Worm (Caenorhabditis elegans) whole organism, L2 larva: ENCODE data around the gene nhr-53.
"Not testable (repeated sequence)": the region's sequence is repeated elsewhere in the genome, so short reads cannot be mapped to it uniquely, and the experiment has no call there.

ENCODE experiments used
- C34F6.9 ChIP-seq: fragments of 150-350 bp; optimal IDR thresholded peaks from 2 replicates; lab custom pipeline; 2014; ENCODE audit warnings: missing biosample characterization, missing genetic modification characterization
- F13H6.1 ChIP-seq: sonication (generic microtip); optimal IDR thresholded peaks from 2 replicates; lab custom pipeline; 2016; ENCODE audit warnings: missing genetic modification characterization, missing compliant biosample characterization
- R02D3.7 ChIP-seq: fragments of 150-350 bp; optimal IDR thresholded peaks from 2 replicates; lab custom pipeline; 2014; ENCODE audit warnings: missing biosample characterization, missing genetic modification characterization
- Y55F3AM.14 ChIP-seq: fragments of 200-800 bp; sonication (Bioruptor generic); optimal IDR thresholded peaks from 2 replicates; lab custom pipeline; 2018; ENCODE audit warnings: mild to moderate bottlenecking, missing genetic modification characterization, missing compliant biosample characterization
- alr-1 ChIP-seq: fragments of 150-350 bp; optimal IDR thresholded peaks from 2 replicates; lab custom pipeline; 2014; ENCODE audit warnings: missing biosample characterization, missing genetic modification characterization
- ama-1 ChIP-seq: fragments of 150-350 bp; optimal IDR thresholded peaks from 2 replicates; lab custom pipeline; 2018; ENCODE audit warnings: inconsistent platforms
- blmp-1 ChIP-seq: sonication (generic microtip); optimal IDR thresholded peaks from 2 replicates; lab custom pipeline; 2017; ENCODE audit warnings: missing genetic modification characterization, mild to moderate bottlenecking, missing compliant biosample characterization, antibody characterized with exemption, moderate library complexity; ENCODE audit not compliant: insufficient read depth
- ceh-82 ChIP-seq: fragments of 150-350 bp; optimal IDR thresholded peaks from 2 replicates; lab custom pipeline; 2014; ENCODE audit warnings: missing biosample characterization, missing genetic modification characterization
- crh-2 ChIP-seq: sonication (generic microtip); optimal IDR thresholded peaks from 2 replicates; lab custom pipeline; 2017; ENCODE audit warnings: missing biosample characterization, missing genetic modification characterization
- dmd-4 ChIP-seq: sonication (generic microtip); optimal IDR thresholded peaks from 2 replicates; lab custom pipeline; 2017; ENCODE audit warnings: missing biosample characterization, missing genetic modification characterization
- elt-1 ChIP-seq: fragments of 150-350 bp; optimal IDR thresholded peaks from 2 replicates; lab custom pipeline; 2014; ENCODE audit warnings: missing biosample characterization, missing genetic modification characterization
- elt-3 ChIP-seq: sonication (generic microtip); optimal IDR thresholded peaks from 2 replicates; lab custom pipeline; 2017; ENCODE audit warnings: missing biosample characterization, missing genetic modification characterization
- lin-11 ChIP-seq: fragments of 150-350 bp; sonication (generic microtip); optimal IDR thresholded peaks from 2 replicates; lab custom pipeline; 2014; ENCODE audit warnings: missing biosample characterization, missing genetic modification characterization, inconsistent platforms, mixed read lengths
- lin-13 ChIP-seq: fragments of 150-350 bp; optimal IDR thresholded peaks from 2 replicates; lab custom pipeline; 2014; ENCODE audit warnings: missing biosample characterization, missing genetic modification reagents, missing genetic modification characterization
- lin-39 ChIP-seq: fragments of 150-350 bp; optimal IDR thresholded peaks from 2 replicates; lab custom pipeline; 2014; ENCODE audit warnings: missing biosample characterization, missing genetic modification reagents, missing genetic modification characterization
- mbf-1 ChIP-seq: sonication (generic microtip); optimal IDR thresholded peaks from 2 replicates; lab custom pipeline; 2017; ENCODE audit warnings: missing biosample characterization, missing genetic modification characterization
- mdl-1 ChIP-seq, 2 experiments: fragments of 150-350 bp in 1 of 2; sonication (generic microtip) in 1 of 2; optimal IDR thresholded peaks; 2 replicates each; lab custom pipeline; 2017; ENCODE audit warnings: missing biosample characterization in 2 of 2, missing genetic modification characterization in 2 of 2
- nhr-11 ChIP-seq: fragments of 150-350 bp; optimal IDR thresholded peaks from 2 replicates; lab custom pipeline; 2014; ENCODE audit warnings: missing biosample characterization, missing genetic modification characterization
- nhr-12 ChIP-seq: fragments of 150-350 bp; optimal IDR thresholded peaks from 2 replicates; lab custom pipeline; 2014; ENCODE audit warnings: missing biosample characterization, missing genetic modification characterization
- nhr-129 ChIP-seq: fragments of 150-350 bp; optimal IDR thresholded peaks from 2 replicates; lab custom pipeline; 2014; ENCODE audit warnings: missing biosample characterization, missing genetic modification characterization
- nhr-21 ChIP-seq: fragments of 150-350 bp; optimal IDR thresholded peaks from 2 replicates; lab custom pipeline; 2014; ENCODE audit warnings: missing biosample characterization, missing genetic modification characterization
- nhr-23 ChIP-seq: fragments of 150-350 bp; optimal IDR thresholded peaks from 2 replicates; lab custom pipeline; 2014; ENCODE audit warnings: missing biosample characterization, missing genetic modification reagents, missing genetic modification characterization
- nhr-25 ChIP-seq: fragments of 150-350 bp; sonication (generic microtip); optimal IDR thresholded peaks from 3 replicates; lab custom pipeline; 2014; ENCODE audit warnings: missing biosample characterization, missing genetic modification characterization
- nhr-6 ChIP-seq: fragments of 150-350 bp; optimal IDR thresholded peaks from 2 replicates; lab custom pipeline; 2014; ENCODE audit warnings: missing biosample characterization, missing genetic modification characterization
- peb-1 ChIP-seq: fragments of 150-350 bp; optimal IDR thresholded peaks from 2 replicates; lab custom pipeline; 2014; ENCODE audit warnings: missing biosample characterization, missing genetic modification characterization
- sem-4 ChIP-seq: fragments of 150-350 bp; optimal IDR thresholded peaks from 2 replicates; lab custom pipeline; 2014; ENCODE audit warnings: missing biosample characterization, missing genetic modification reagents, missing genetic modification characterization
- skn-1 ChIP-seq: sonication (generic microtip); optimal IDR thresholded peaks from 2 replicates; lab custom pipeline; 2017; ENCODE audit warnings: missing biosample characterization, missing genetic modification characterization
- sma-9 ChIP-seq, 2 experiments: fragments of 150-350 bp in 1 of 2; sonication (generic microtip) in 1 of 2; optimal IDR thresholded peaks; 2 replicates each; lab custom pipeline; 2014 to 2016; ENCODE audit warnings: missing genetic modification characterization in 2 of 2, mild to moderate bottlenecking in 1 of 2, missing biosample characterization in 1 of 2, missing compliant biosample characterization in 1 of 2, missing genetic modification reagents in 1 of 2, moderate library complexity in 1 of 2
- unc-39 ChIP-seq: fragments of 150-350 bp; optimal IDR thresholded peaks from 2 replicates; lab custom pipeline; 2014; ENCODE audit warnings: missing biosample characterization, missing genetic modification characterization
- unc-55 ChIP-seq: fragments of 150-350 bp; sonication (generic microtip); optimal IDR thresholded peaks from 3 replicates; lab custom pipeline; 2014; ENCODE audit warnings: missing biosample characterization, missing genetic modification reagents, missing genetic modification characterization
- unc-62 ChIP-seq: fragments of 150-350 bp; optimal IDR thresholded peaks from 2 replicates; lab custom pipeline; 2014; ENCODE audit warnings: missing biosample characterization, missing genetic modification reagents, missing genetic modification characterization
- ztf-1 ChIP-seq: fragments of 200-800 bp; sonication (Bioruptor generic); conservative IDR thresholded peaks from 2 replicates; pipeline ENCODE4 v1.3.6; 2022; ENCODE audit warnings: missing genetic modification characterization, missing compliant biosample characterization
- ztf-11 ChIP-seq: sonication (generic microtip); optimal IDR thresholded peaks from 2 replicates; lab custom pipeline; 2017; ENCODE audit warnings: missing biosample characterization, missing genetic modification characterization
- ztf-4 ChIP-seq: fragments of 150-350 bp; optimal IDR thresholded peaks from 2 replicates; lab custom pipeline; 2014; ENCODE audit warnings: missing biosample characterization, missing genetic modification characterization

Gene nhr-53

ce11 chrV:15702263-15702662, at the start of gene nhr-53:
nhr-53 (minus strand) TSS chrV:15702363.
- no peak for TF ChIP-seq elt-3
- TF ChIP-seq F13H6.1 (tag; lab: Kevin White, UChicago): no peak

ce11 chrV:15750130-15750529, 48.0 kb upstream of the nhr-53 start, which contains the start of gene str-6:
str-6 (minus strand) TSS chrV:15750230.
- TF ChIP-seq ceh-82: no peak
- no peak for TF ChIP-seq Y55F3AM.14 (GFP tag; lab: Kevin White, UChicago)
- no peak for TF ChIP-seq ztf-4
- no peak for TF ChIP-seq dmd-4 (tag; lab: Kevin White, UChicago)
- TF ChIP-seq elt-1 (tag; lab: Kevin White, UChicago): no peak
- no peak for TF ChIP-seq nhr-25
- TF ChIP-seq nhr-6: no peak
- no peak for TF ChIP-seq blmp-1 (tag; lab: Kevin White, UChicago)
- TF ChIP-seq mdl-1 (tag; optimal IDR thresholded peaks at IDR 0.05; lab: Kevin White, UChicago): no peak
- no peak for TF ChIP-seq nhr-23
- no peak for TF ChIP-seq alr-1 (tag; lab: Kevin White, UChicago)
- no peak for TF ChIP-seq nhr-12 (tag; lab: Kevin White, UChicago)
- no peak for TF ChIP-seq ztf-11 (tag; lab: Kevin White, UChicago)
- no peak for TF ChIP-seq peb-1 (tag; lab: Kevin White, UChicago)
- no peak for TF ChIP-seq skn-1 (tag; lab: Kevin White, UChicago)
- no peak for TF ChIP-seq unc-55 (GFP tag; lab: Kevin White, UChicago)
- TF ChIP-seq lin-11 (tag; lab: Kevin White, UChicago): no peak
- no peak for TF ChIP-seq unc-62
- TF ChIP-seq F13H6.1 (tag; lab: Kevin White, UChicago): no peak
- no peak for TF ChIP-seq lin-39 (tag; lab: Kevin White, UChicago)

ce11 chrV:15748343-15748742, 46.2 kb upstream of the nhr-53 start, which contains the start of gene T23D5.8:
T23D5.8 (minus strand) TSS chrV:15748443.
- TF ChIP-seq unc-39, nhr-11, dmd-4 (tag; lab: Kevin White, UChicago): not testable (repeated sequence)

- not testable (repeated sequence) for TF ChIP-seq Y55F3AM.14 (GFP tag; lab: Kevin White, UChicago); sma-9 (GFP tag; optimal IDR thresholded peaks at IDR 0.05; lab: Kevin White, UChicago); sma-9 (tag; optimal IDR thresholded peaks at IDR 0.05; lab: Kevin White, UChicago); ama-1 (lab: Kevin White, UChicago)
Measured at ce11 chrV:15744366-15744765, 42.2 kb upstream of the nhr-53 start, which contains the start of gene str-19. str-19 (minus strand) TSS chrV:15744466.

- no peak for TF ChIP-seq ama-1 (lab: Kevin White, UChicago)
- TF ChIP-seq ztf-11 (tag; lab: Kevin White, UChicago): no peak
- no peak for TF ChIP-seq nhr-21 (tag; lab: Kevin White, UChicago)
- TF ChIP-seq ceh-82: no peak
- TF ChIP-seq C34F6.9 (tag; lab: Kevin White, UChicago): no peak
- no peak for TF ChIP-seq mbf-1 (tag; lab: Kevin White, UChicago)
- no peak for TF ChIP-seq elt-3
- no peak for TF ChIP-seq peb-1 (tag; lab: Kevin White, UChicago)
- TF ChIP-seq Y55F3AM.14 (GFP tag; lab: Kevin White, UChicago): no peak
- TF ChIP-seq unc-39 (tag; lab: Kevin White, UChicago): no peak
- no peak for TF ChIP-seq sma-9 (GFP tag; optimal IDR thresholded peaks at IDR 0.05; lab: Kevin White, UChicago)
- no peak for TF ChIP-seq sma-9 (tag; optimal IDR thresholded peaks at IDR 0.05; lab: Kevin White, UChicago)
- no peak for TF ChIP-seq elt-1 (tag; lab: Kevin White, UChicago)
- TF ChIP-seq F13H6.1 (tag; lab: Kevin White, UChicago): no peak
- no peak for TF ChIP-seq nhr-129
- TF ChIP-seq sem-4 (tag; lab: Kevin White, UChicago): no peak
- no peak for TF ChIP-seq R02D3.7 (tag; lab: Kevin White, UChicago)
- no peak for TF ChIP-seq mdl-1 (tag; optimal IDR thresholded peaks at IDR 0.05; lab: Kevin White, UChicago)
- TF ChIP-seq ztf-1 (GFP tag; lab: Robert Waterston, UW): no peak
- TF ChIP-seq lin-13: no peak
- TF ChIP-seq crh-2 (tag; lab: Kevin White, UChicago): no peak
- TF ChIP-seq, all 48 proteins: peak for 0
Measured at ce11 chrV:15741851-15742250, 39.7 kb upstream of the nhr-53 start, which contains the start of gene str-18. str-18 (minus strand) TSS chrV:15741951.
